Fruit fly (Drosophila melanogaster): Measurements from ENCODE around the gene CG7083.

The CG7083 gene

dm6 chr3L:8360063-8360642, 19.6 kb downstream of the CG7083 start:
- no peak for TF ChIP-seq CG17801 (GFP tag; optimal IDR thresholded peaks at IDR 0.05; ENCODE audit: partially characterized antibody)

- peak; percentile 81 for TF ChIP-seq CG17801 (GFP tag; optimal IDR thresholded peaks at IDR 0.05; ENCODE audit: partially characterized antibody)
These were observed 20.1 kb downstream of the CG7083 start, which contains the start of gene Idh for dm6 chr3L:8360643-8361110. TSS of gene Idh (minus strand) at chr3L:8360906.

- no peak for TF ChIP-seq CG17801 (GFP tag; optimal IDR thresholded peaks at IDR 0.05; ENCODE audit: partially characterized antibody)
These were observed 22.7 kb downstream of the CG7083 start for dm6 chr3L:8363266-8363665.

dm6 chr3L:8368694-8369344, 28.2 kb downstream of the CG7083 start:
- no peak for TF ChIP-seq CG17801 (GFP tag; optimal IDR thresholded peaks at IDR 0.05; ENCODE audit: partially characterized antibody)

- TF ChIP-seq CG17801 (GFP tag; optimal IDR thresholded peaks at IDR 0.05; ENCODE audit: partially characterized antibody): no peak
These were observed 28.9 kb downstream of the CG7083 start for dm6 chr3L:8369456-8369855.

dm6 chr3L:8370922-8371321, 30.3 kb downstream of the CG7083 start:
- no peak for TF ChIP-seq CG17801 (GFP tag; optimal IDR thresholded peaks at IDR 0.05; ENCODE audit: partially characterized antibody)

- TF ChIP-seq CG17801 (GFP tag; optimal IDR thresholded peaks at IDR 0.05; ENCODE audit: partially characterized antibody): no peak
These were observed 31.0 kb downstream of the CG7083 start for dm6 chr3L:8371538-8371937.

- TF ChIP-seq CG17801 (GFP tag; optimal IDR thresholded peaks at IDR 0.05; ENCODE audit: partially characterized antibody): no peak
These were observed 31.4 kb downstream of the CG7083 start, which contains the start of gene ImpE1 for dm6 chr3L:8372035-8372434. TSS of gene ImpE1 (plus strand) at chr3L:8372405.

dm6 chr3L:8374107-8374506, 33.5 kb downstream of the CG7083 start:
- no peak for TF ChIP-seq CG17801 (GFP tag; optimal IDR thresholded peaks at IDR 0.05; ENCODE audit: partially characterized antibody)

- TF ChIP-seq CG17801 (GFP tag; optimal IDR thresholded peaks at IDR 0.05; ENCODE audit: partially characterized antibody): no peak
These were observed 38.6 kb downstream of the CG7083 start for dm6 chr3L:8379161-8379560.

dm6 chr3L:8383968-8384367, 43.4 kb downstream of the CG7083 start:
- no peak for TF ChIP-seq CG17801 (GFP tag; optimal IDR thresholded peaks at IDR 0.05; ENCODE audit: partially characterized antibody)

dm6 chr3L:8385055-8385454, 44.5 kb downstream of the CG7083 start:
- no peak for TF ChIP-seq CG17801 (GFP tag; optimal IDR thresholded peaks at IDR 0.05; ENCODE audit: partially characterized antibody)

dm6 chr3L:8391240-8391639, 50.7 kb downstream of the CG7083 start, which contains the start of gene Jon66Ci:
TSS of gene Jon66Ci (plus strand) at chr3L:8391540.
- TF ChIP-seq CG17801 (GFP tag; optimal IDR thresholded peaks at IDR 0.05; ENCODE audit: partially characterized antibody): no peak

Measured in ovary, adult (tissue).